Worm (Caenorhabditis elegans): Measurements from ENCODE around the gene W09C2.7.
A peak's percentile ranks its signal among the peaks of the same experiment; 100 is the strongest.

The W09C2.7 gene

ce11 chrIV:9633889-9634288 is 11.7 kb upstream of the W09C2.7 start:
- TF ChIP-seq duxl-1 (tag; optimal IDR thresholded peaks at IDR 0.05; ENCODE audit: poor library complexity) (no peak), ceh-44 (GFP tag; IDR thresholded peaks at IDR 0.05) (no peak), php-3 (GFP tag; IDR thresholded peaks at IDR 0.05) (no peak), hlh-11 (tag; optimal IDR thresholded peaks at IDR 0.05) (peak; percentile 39), set-16 (GFP tag; IDR thresholded peaks at IDR 0.05) (no peak), dmd-6 (GFP tag; IDR thresholded peaks at IDR 0.05) (peak; percentile 38), unc-39 (tag; optimal IDR thresholded peaks at IDR 0.05) (no peak), Y48G9A.11 (GFP tag; IDR thresholded peaks at IDR 0.05) (no peak), cey-2 (tag; optimal IDR thresholded peaks at IDR 0.05; ENCODE audit: borderline replicate concordance, insufficient read depth) (peak; percentile 37), hlh-30 (tag; optimal IDR thresholded peaks at IDR 0.05; ENCODE audit: insufficient read depth) (peak; percentile 13), fkh-10 (GFP tag; optimal IDR thresholded peaks at IDR 0.05) (no peak), nhr-48 (tag; optimal IDR thresholded peaks at IDR 0.05) (peak; percentile 64), zip-11 (GFP tag; IDR thresholded peaks at IDR 0.05) (no peak)

- TF ChIP-seq hlh-11 (tag; optimal IDR thresholded peaks at IDR 0.05), result peak; percentile 32
- TF ChIP-seq nhr-48 (tag; optimal IDR thresholded peaks at IDR 0.05), result peak; percentile 10
- TF ChIP-seq ama-1 (optimal IDR thresholded peaks at IDR 0.05), result no peak
- peak in 1 of 2 experiments; percentile 9 for TF ChIP-seq unc-62 (GFP tag; optimal IDR thresholded peaks at IDR 0.05 in 1 of 2)
- no peak for TF ChIP-seq unc-62 (tag; optimal IDR thresholded peaks at IDR 0.05)
- no peak for TF ChIP-seq daf-19 (GFP tag; conservative IDR thresholded peaks at IDR 0.05)
- TF ChIP-seq zfp-3 (GFP tag; conservative IDR thresholded peaks at IDR 0.05), result no peak
- peak in 1 of 2 experiments; percentile 26 for TF ChIP-seq mdl-1 (tag; optimal IDR thresholded peaks at IDR 0.05)
- no peak for TF ChIP-seq pha-4 (GFP tag; IDR thresholded peaks at IDR 0.05)
- no peak for TF ChIP-seq pha-4 (tag; optimal IDR thresholded peaks at IDR 0.05)
- TF ChIP-seq gei-8 (GFP tag; optimal IDR thresholded peaks at IDR 0.05), result no peak
- TF ChIP-seq aha-1 (tag), result peak; percentile 44
- TF ChIP-seq php-3 (GFP tag; IDR thresholded peaks at IDR 0.05), result no peak
- peak; percentile 41 for TF ChIP-seq hlh-30 (tag; optimal IDR thresholded peaks at IDR 0.05; ENCODE audit: insufficient read depth)
These were observed 10.9 kb upstream of the W09C2.7 start for ce11 chrIV:9632966-9633494.

- TF ChIP-seq aha-1 (tag) (no peak), lin-38 (GFP tag; IDR thresholded peaks at IDR 0.05) (no peak), dmd-6 (GFP tag; IDR thresholded peaks at IDR 0.05) (peak; percentile 8; the same call in 1 of the 2 replicates)
These were observed 9.9 kb upstream of the W09C2.7 start for ce11 chrIV:9632094-9632493.

DNA sequence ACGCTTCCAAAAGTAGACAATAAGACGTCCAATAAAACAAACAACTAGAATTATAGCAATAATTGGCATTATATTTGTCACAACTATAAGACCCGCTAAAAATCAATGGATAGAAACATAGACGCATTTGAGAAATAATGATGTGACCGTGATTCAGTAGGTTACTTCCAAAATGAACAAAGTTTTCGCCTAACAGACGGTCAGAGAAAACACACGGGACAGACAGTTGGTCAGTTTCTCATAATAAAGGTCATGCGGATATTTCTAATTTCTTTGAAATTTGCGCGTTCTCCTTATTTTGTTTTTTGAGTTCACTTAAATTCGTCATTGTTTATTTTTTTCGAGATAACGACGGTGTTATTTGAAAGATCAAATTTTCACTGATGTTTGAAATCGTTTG is 9.4 kb upstream of the W09C2.7 start:
- TF ChIP-seq hlh-30 (tag; optimal IDR thresholded peaks at IDR 0.05; ENCODE audit: insufficient read depth) (peak; percentile 55), unc-62 (GFP tag; optimal IDR thresholded peaks at IDR 0.05 in 1 of 2) (peak in 1 of 2 experiments; percentile 33), unc-62 (tag; optimal IDR thresholded peaks at IDR 0.05) (no peak), lin-13 (GFP tag; optimal IDR thresholded peaks at IDR 0.05) (no peak)

- TF ChIP-seq egl-43 (GFP tag; IDR thresholded peaks at IDR 0.05) (no peak), aha-1 (tag) (peak; percentile 60)
These were observed 4.9 kb upstream of the W09C2.7 start for ce11 chrIV:9627033-9627432.

- TF ChIP-seq Y105C5A.15 (GFP tag; IDR thresholded peaks at IDR 0.05) (no peak), egl-27 (tag; optimal IDR thresholded peaks at IDR 0.05) (no peak), pqm-1 (tag; optimal IDR thresholded peaks at IDR 0.05) (no peak), hif-1 (tag; optimal IDR thresholded peaks at IDR 0.05) (peak in 1 of 2 experiments; percentile 17), snpc-4 (tag; optimal IDR thresholded peaks at IDR 0.05) (no peak), mep-1 (tag; optimal IDR thresholded peaks at IDR 0.05) (peak; percentile 20), nhr-48 (tag; optimal IDR thresholded peaks at IDR 0.05) (no peak), spr-3 (GFP tag; optimal IDR thresholded peaks at IDR 0.05) (no peak), snpc-1.2 (GFP tag; IDR thresholded peaks at IDR 0.05) (no peak), F26F4.8 (GFP tag; conservative IDR thresholded peaks at IDR 0.05) (no peak), F44E2.7 (GFP tag; IDR thresholded peaks at IDR 0.05) (no peak), daf-8 (GFP tag; IDR thresholded peaks at IDR 0.05) (no peak), dmd-6 (GFP tag; IDR thresholded peaks at IDR 0.05) (peak; percentile 42; the same call in 1 of the 2 replicates), daf-19 (GFP tag; conservative IDR thresholded peaks at IDR 0.05) (no peak), set-16 (GFP tag; IDR thresholded peaks at IDR 0.05) (no peak), tag-97 (GFP tag; IDR thresholded peaks at IDR 0.05) (no peak), ceh-82 (tag; optimal IDR thresholded peaks at IDR 0.05) (no peak), dpl-1 (GFP tag; optimal IDR thresholded peaks at IDR 0.05) (no peak), cey-2 (tag; optimal IDR thresholded peaks at IDR 0.05; ENCODE audit: borderline replicate concordance, insufficient read depth) (no peak), nhr-11 (tag; optimal IDR thresholded peaks at IDR 0.05) (no peak)
These were observed 3.7 kb upstream of the W09C2.7 start for ce11 chrIV:9625829-9626228.

Data from whole organism, L4 larva.